Worm (Caenorhabditis elegans) whole organism, L2 larva: ENCODE data around the gene fem-1.

Experiments used
- C34F6.9 ChIP-seq: fragments of 150-350 bp; optimal IDR thresholded peaks from 2 replicates; lab custom pipeline; 2014; ENCODE audit warnings: missing biosample characterization, missing genetic modification characterization
- F13H6.1 ChIP-seq: sonication (generic microtip); optimal IDR thresholded peaks from 2 replicates; lab custom pipeline; 2016; ENCODE audit warnings: missing genetic modification characterization, missing compliant biosample characterization
- R02D3.7 ChIP-seq: fragments of 150-350 bp; optimal IDR thresholded peaks from 2 replicates; lab custom pipeline; 2014; ENCODE audit warnings: missing biosample characterization, missing genetic modification characterization
- Y55F3AM.14 ChIP-seq: fragments of 200-800 bp; sonication (Bioruptor generic); optimal IDR thresholded peaks from 2 replicates; lab custom pipeline; 2018; ENCODE audit warnings: mild to moderate bottlenecking, missing genetic modification characterization, missing compliant biosample characterization
- ZK546.5 ChIP-seq: sonication (generic microtip); optimal IDR thresholded peaks from 2 replicates; lab custom pipeline; 2017; ENCODE audit warnings: missing biosample characterization, missing genetic modification characterization
- alr-1 ChIP-seq: fragments of 150-350 bp; optimal IDR thresholded peaks from 2 replicates; lab custom pipeline; 2014; ENCODE audit warnings: missing biosample characterization, missing genetic modification characterization
- aly-2 ChIP-seq: fragments of 150-350 bp; optimal IDR thresholded peaks from 2 replicates; lab custom pipeline; 2014; ENCODE audit warnings: missing biosample characterization, missing genetic modification characterization
- ama-1 ChIP-seq: fragments of 150-350 bp; optimal IDR thresholded peaks from 2 replicates; lab custom pipeline; 2018; ENCODE audit warnings: inconsistent platforms
- blmp-1 ChIP-seq: sonication (generic microtip); optimal IDR thresholded peaks from 2 replicates; lab custom pipeline; 2017; ENCODE audit warnings: missing genetic modification characterization, mild to moderate bottlenecking, missing compliant biosample characterization, antibody characterized with exemption, moderate library complexity; ENCODE audit not compliant: insufficient read depth
- dmd-4 ChIP-seq: sonication (generic microtip); optimal IDR thresholded peaks from 2 replicates; lab custom pipeline; 2017; ENCODE audit warnings: missing biosample characterization, missing genetic modification characterization
- egl-27 ChIP-seq: sonication (generic microtip); optimal IDR thresholded peaks from 3 replicates; lab custom pipeline; 2017; ENCODE audit warnings: missing biosample characterization, missing genetic modification reagents, missing genetic modification characterization
- elt-1 ChIP-seq: fragments of 150-350 bp; optimal IDR thresholded peaks from 2 replicates; lab custom pipeline; 2014; ENCODE audit warnings: missing biosample characterization, missing genetic modification characterization
- elt-3 ChIP-seq: sonication (generic microtip); optimal IDR thresholded peaks from 2 replicates; lab custom pipeline; 2017; ENCODE audit warnings: missing biosample characterization, missing genetic modification characterization
- fos-1 ChIP-seq: fragments of 150-350 bp; optimal IDR thresholded peaks from 2 replicates; lab custom pipeline; 2014; ENCODE audit warnings: missing biosample characterization, missing genetic modification characterization
- lin-11 ChIP-seq: fragments of 150-350 bp; sonication (generic microtip); optimal IDR thresholded peaks from 2 replicates; lab custom pipeline; 2014; ENCODE audit warnings: missing biosample characterization, missing genetic modification characterization, inconsistent platforms, mixed read lengths
- lin-39 ChIP-seq: fragments of 150-350 bp; optimal IDR thresholded peaks from 2 replicates; lab custom pipeline; 2014; ENCODE audit warnings: missing biosample characterization, missing genetic modification reagents, missing genetic modification characterization
- lsy-2 ChIP-seq, 2 experiments: fragments of 150-350 bp in 1 of 2; sonication (generic microtip) in 1 of 2; optimal IDR thresholded peaks; 2 replicates each; lab custom pipeline; 2014 to 2017; ENCODE audit warnings: missing biosample characterization in 2 of 2, missing genetic modification characterization in 2 of 2
- mab-5 ChIP-seq: fragments of 150-350 bp; optimal IDR thresholded peaks from 2 replicates; lab custom pipeline; 2014; ENCODE audit warnings: missing biosample characterization, missing genetic modification characterization
- mbf-1 ChIP-seq: sonication (generic microtip); optimal IDR thresholded peaks from 2 replicates; lab custom pipeline; 2017; ENCODE audit warnings: missing biosample characterization, missing genetic modification characterization
- nhr-10 ChIP-seq: sonication (generic microtip); optimal IDR thresholded peaks from 2 replicates; lab custom pipeline; 2017; ENCODE audit warnings: missing biosample characterization, missing genetic modification characterization
- nhr-129 ChIP-seq: fragments of 150-350 bp; optimal IDR thresholded peaks from 2 replicates; lab custom pipeline; 2014; ENCODE audit warnings: missing biosample characterization, missing genetic modification characterization
- nhr-21 ChIP-seq: fragments of 150-350 bp; optimal IDR thresholded peaks from 2 replicates; lab custom pipeline; 2014; ENCODE audit warnings: missing biosample characterization, missing genetic modification characterization
- nhr-237 ChIP-seq: fragments of 150-350 bp; optimal IDR thresholded peaks from 2 replicates; lab custom pipeline; 2014; ENCODE audit warnings: missing biosample characterization, missing genetic modification characterization
- nhr-25 ChIP-seq: fragments of 150-350 bp; sonication (generic microtip); optimal IDR thresholded peaks from 3 replicates; lab custom pipeline; 2014; ENCODE audit warnings: missing biosample characterization, missing genetic modification characterization
- nhr-6 ChIP-seq: fragments of 150-350 bp; optimal IDR thresholded peaks from 2 replicates; lab custom pipeline; 2014; ENCODE audit warnings: missing biosample characterization, missing genetic modification characterization
- nhr-77 ChIP-seq: fragments of 150-350 bp; optimal IDR thresholded peaks from 2 replicates; lab custom pipeline; 2014; ENCODE audit warnings: missing biosample characterization, missing genetic modification characterization
- sem-4 ChIP-seq: fragments of 150-350 bp; optimal IDR thresholded peaks from 2 replicates; lab custom pipeline; 2014; ENCODE audit warnings: missing biosample characterization, missing genetic modification reagents, missing genetic modification characterization
- skn-1 ChIP-seq: sonication (generic microtip); optimal IDR thresholded peaks from 2 replicates; lab custom pipeline; 2017; ENCODE audit warnings: missing biosample characterization, missing genetic modification characterization
- sma-3 ChIP-seq: sonication (generic microtip); optimal IDR thresholded peaks from 2 replicates; lab custom pipeline; 2016; ENCODE audit warnings: missing genetic modification reagents, missing genetic modification characterization, missing compliant biosample characterization
- sma-9 ChIP-seq, 2 experiments: fragments of 150-350 bp in 1 of 2; sonication (generic microtip) in 1 of 2; optimal IDR thresholded peaks; 2 replicates each; lab custom pipeline; 2014 to 2016; ENCODE audit warnings: missing genetic modification characterization in 2 of 2, mild to moderate bottlenecking in 1 of 2, missing biosample characterization in 1 of 2, missing compliant biosample characterization in 1 of 2, missing genetic modification reagents in 1 of 2, moderate library complexity in 1 of 2
- snpc-4 ChIP-seq: fragments of 150-350 bp; optimal IDR thresholded peaks from 2 replicates; lab custom pipeline; 2014; ENCODE audit warnings: missing biosample characterization, missing genetic modification characterization
- unc-39 ChIP-seq: fragments of 150-350 bp; optimal IDR thresholded peaks from 2 replicates; lab custom pipeline; 2014; ENCODE audit warnings: missing biosample characterization, missing genetic modification characterization
- unc-55 ChIP-seq: fragments of 150-350 bp; sonication (generic microtip); optimal IDR thresholded peaks from 3 replicates; lab custom pipeline; 2014; ENCODE audit warnings: missing biosample characterization, missing genetic modification reagents, missing genetic modification characterization
- unc-62 ChIP-seq: fragments of 150-350 bp; optimal IDR thresholded peaks from 2 replicates; lab custom pipeline; 2014; ENCODE audit warnings: missing biosample characterization, missing genetic modification reagents, missing genetic modification characterization
- zag-1 ChIP-seq: fragments of 150-350 bp; optimal IDR thresholded peaks from 2 replicates; lab custom pipeline; 2014; ENCODE audit warnings: missing biosample characterization, missing genetic modification characterization
- ztf-1 ChIP-seq: fragments of 200-800 bp; sonication (Bioruptor generic); conservative IDR thresholded peaks from 2 replicates; pipeline ENCODE4 v1.3.6; 2022; ENCODE audit warnings: missing genetic modification characterization, missing compliant biosample characterization
- ztf-11 ChIP-seq: sonication (generic microtip); optimal IDR thresholded peaks from 2 replicates; lab custom pipeline; 2017; ENCODE audit warnings: missing biosample characterization, missing genetic modification characterization

The fem-1 gene

DNA sequence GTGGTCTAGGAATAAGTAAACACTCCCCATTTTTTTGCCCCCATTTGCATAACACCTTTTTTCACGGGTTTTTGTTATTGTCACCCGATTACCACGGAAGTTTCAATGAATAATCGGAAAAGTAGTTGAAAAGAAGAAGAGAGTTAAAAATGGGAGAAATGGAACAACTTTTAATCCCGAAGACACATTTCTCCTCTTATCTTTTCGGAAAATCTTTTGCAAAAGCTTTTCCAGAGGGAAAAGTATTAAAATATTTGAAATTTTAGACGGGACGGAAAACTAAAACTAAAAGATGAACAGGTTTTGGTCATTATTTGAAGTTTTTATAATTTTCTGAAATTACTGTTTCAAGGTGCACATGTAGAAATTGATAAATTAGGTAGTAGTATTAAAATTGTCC, 18.7 kb downstream of the fem-1 start:
- TF ChIP-seq skn-1 (no peak), sem-4 (tag; lab: Kevin White, UChicago) (no peak), alr-1 (no peak), mab-5 (tag; lab: Kevin White, UChicago) (peak; percentile 76), F13H6.1 (tag; lab: Kevin White, UChicago) (no peak), egl-27 (tag; lab: Kevin White, UChicago) (no peak), ZK546.5 (tag; lab: Kevin White, UChicago) (no peak), nhr-129 (tag; lab: Kevin White, UChicago) (no peak), nhr-10 (tag; lab: Kevin White, UChicago) (no peak), mbf-1 (no peak), ztf-11 (no peak), lin-11 (tag; lab: Kevin White, UChicago) (no peak), unc-55 (GFP tag; lab: Kevin White, UChicago) (peak; percentile 93), ama-1 (no peak), elt-3 (tag; lab: Kevin White, UChicago) (no peak)

DNA sequence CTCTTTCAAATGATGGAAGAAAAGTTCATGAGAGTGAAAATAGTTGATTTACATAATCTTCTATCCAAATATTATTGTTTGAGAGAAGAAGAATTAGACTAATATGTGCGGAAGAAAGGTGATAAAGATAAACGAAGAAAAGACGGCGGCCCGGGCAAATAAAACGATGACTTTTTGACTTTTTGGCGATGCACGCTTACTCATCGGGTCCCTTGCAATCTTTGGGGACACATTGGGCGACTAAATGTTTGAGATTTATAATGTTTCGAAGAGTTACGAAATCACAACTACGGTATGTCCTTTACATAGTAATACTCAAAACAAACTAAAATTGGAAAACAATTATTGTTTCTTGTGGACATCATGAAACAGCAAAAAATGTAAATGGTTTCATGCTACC, 23.0 kb downstream of the fem-1 start:
- no peak for TF ChIP-seq dmd-4
- no peak for TF ChIP-seq ztf-1 (GFP tag; lab: Robert Waterston, UW)
- no peak for TF ChIP-seq nhr-25
- no peak for TF ChIP-seq zag-1 (tag; lab: Kevin White, UChicago)
- TF ChIP-seq lin-39 (tag; lab: Kevin White, UChicago) = no peak
- TF ChIP-seq unc-62 (GFP tag; lab: Kevin White, UChicago) = no peak
- TF ChIP-seq R02D3.7 = no peak
- TF ChIP-seq nhr-77 = no peak

DNA sequence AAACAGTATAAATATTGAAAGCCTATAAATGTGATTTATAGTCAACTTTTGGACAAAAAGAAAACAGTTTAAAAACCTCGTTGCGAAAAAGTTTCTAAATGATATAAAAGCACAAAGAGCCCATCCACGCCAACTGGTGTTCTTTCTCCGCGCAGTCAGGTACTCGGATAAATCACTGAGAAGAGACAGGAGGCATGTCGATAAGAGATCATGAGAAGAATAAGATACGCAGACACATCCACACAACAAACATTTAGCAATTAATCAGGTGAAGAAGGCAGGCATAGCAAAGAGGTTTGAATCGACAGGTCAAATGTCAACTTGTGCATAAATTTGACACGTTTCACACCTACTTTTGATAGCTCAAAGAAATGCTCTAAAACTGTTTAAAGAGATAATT, 30.0 kb downstream of the fem-1 start:
- no peak for TF ChIP-seq R02D3.7
- TF ChIP-seq fos-1 (tag; lab: Kevin White, UChicago) = no peak
- TF ChIP-seq C34F6.9 (tag; lab: Kevin White, UChicago) = peak; percentile 4
- no peak for TF ChIP-seq blmp-1
- no peak for TF ChIP-seq unc-55 (GFP tag; lab: Kevin White, UChicago)
- TF ChIP-seq nhr-6 (tag; lab: Kevin White, UChicago) = no peak

DNA sequence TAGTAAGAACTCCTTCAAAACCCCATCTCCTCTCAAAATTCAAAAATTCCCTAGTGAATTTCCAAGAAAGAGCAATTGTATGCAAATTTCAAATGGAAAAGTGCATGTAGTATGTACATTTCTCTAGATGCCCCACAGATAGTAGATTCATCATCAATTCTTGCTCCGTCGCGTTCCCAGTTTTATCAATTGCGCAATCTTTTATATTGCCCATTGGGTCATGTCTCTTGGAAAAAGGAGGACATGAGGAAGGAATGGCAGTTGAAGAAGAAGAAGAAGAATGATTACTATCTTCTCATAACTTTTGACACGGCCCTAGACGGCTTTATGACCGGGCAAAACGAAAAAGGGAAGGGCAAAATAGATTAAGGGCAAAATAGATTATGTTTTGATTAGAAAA, 31.1 kb downstream of the fem-1 start:
- TF ChIP-seq mab-5 (tag; lab: Kevin White, UChicago) (peak; percentile 71), zag-1 (tag; lab: Kevin White, UChicago) (peak; percentile 12), elt-1 (peak; percentile 20), sma-9 (GFP tag; optimal IDR thresholded peaks at IDR 0.05; lab: Kevin White, UChicago) (peak; percentile 7), sma-9 (tag; optimal IDR thresholded peaks at IDR 0.05; lab: Kevin White, UChicago) (no peak), nhr-237 (tag; lab: Kevin White, UChicago) (no peak)
- TF ChIP-seq, all 48 proteins: peak for 4

DNA sequence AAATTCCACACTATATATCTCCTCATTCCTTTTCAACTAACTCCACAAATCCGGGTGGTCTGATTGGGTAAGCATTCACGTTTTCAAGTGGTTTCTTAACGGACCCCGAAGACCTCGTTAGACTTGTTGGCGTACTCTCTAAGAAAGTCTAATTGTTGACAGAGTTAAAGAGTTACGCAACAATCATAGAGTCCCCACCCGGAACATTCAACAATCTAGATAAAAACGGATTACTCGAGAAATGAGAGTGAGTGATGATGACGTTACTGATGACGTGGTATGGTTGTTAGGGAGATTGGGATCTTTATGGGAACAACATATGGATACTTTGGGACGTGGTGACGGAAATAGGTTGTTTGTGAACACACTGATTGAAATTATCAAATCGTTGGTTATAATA, 35.2 kb downstream of the fem-1 start:
- TF ChIP-seq lsy-2 (tag; optimal IDR thresholded peaks at IDR 0.05; lab: Kevin White, UChicago) = no peak
- TF ChIP-seq nhr-21 (tag; lab: Kevin White, UChicago) = no peak
- no peak for TF ChIP-seq unc-39 (tag; lab: Kevin White, UChicago)
- no peak for TF ChIP-seq sma-9 (GFP tag; optimal IDR thresholded peaks at IDR 0.05; lab: Kevin White, UChicago)
- no peak for TF ChIP-seq sma-9 (tag; optimal IDR thresholded peaks at IDR 0.05; lab: Kevin White, UChicago)
- no peak for TF ChIP-seq snpc-4 (tag; lab: Kevin White, UChicago)
- no peak for TF ChIP-seq ama-1
- no peak for TF ChIP-seq ZK546.5 (tag; lab: Kevin White, UChicago)
- no peak for TF ChIP-seq sma-3 (GFP tag; lab: Kevin White, UChicago)
- no peak for TF ChIP-seq Y55F3AM.14 (GFP tag; lab: Kevin White, UChicago)
- no peak for TF ChIP-seq mab-5 (tag; lab: Kevin White, UChicago)
- TF ChIP-seq lin-39 (tag; lab: Kevin White, UChicago) = no peak
- TF ChIP-seq R02D3.7 = no peak
- TF ChIP-seq aly-2 = no peak
